Fruit fly (Drosophila melanogaster): Measurements from ENCODE around the gene ppk18.

DNA sequence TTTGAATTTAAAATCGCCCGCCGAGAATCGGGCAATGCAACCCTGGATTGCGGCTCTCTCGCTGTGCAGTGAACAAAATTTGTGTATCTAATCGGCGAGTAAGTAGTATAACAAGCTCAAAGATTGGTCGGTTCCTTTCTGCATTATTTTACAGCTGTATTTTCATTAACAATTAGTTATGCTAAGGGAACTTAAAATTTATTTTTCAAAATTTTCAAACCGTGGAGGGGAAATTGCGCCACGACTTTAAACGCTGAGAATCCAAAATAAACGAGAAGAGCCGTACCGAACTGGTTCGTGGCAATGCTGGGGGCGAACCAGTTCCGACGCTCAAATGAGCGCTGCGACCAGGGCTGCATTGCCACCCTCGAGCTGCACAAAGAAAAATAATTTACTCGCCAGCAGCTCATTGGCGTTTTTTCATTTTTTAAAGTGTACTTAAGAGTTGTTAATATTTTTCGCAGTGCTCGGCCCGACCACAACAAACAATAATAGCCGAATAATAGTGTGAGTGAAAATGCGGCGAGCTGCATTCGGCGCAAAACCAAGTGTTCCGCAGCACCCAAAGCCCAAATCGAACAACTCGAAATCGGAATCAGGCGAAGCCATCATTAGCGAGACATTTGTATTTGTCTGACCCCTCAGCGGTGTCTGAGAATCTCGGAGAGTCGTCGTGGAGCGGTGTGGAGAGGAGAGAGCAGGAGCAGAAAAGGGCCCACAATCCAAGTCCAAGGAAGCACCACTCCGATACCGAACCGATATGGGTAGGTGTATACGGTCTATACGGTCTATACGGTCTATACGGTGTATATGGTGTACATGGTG is 12.6 kb downstream of the ppk18 start, which contains the start of gene zf30C:
- TF ChIP-seq Dll (optimal IDR thresholded peaks at IDR 0.05) = no peak
- TF ChIP-seq CG8478 (optimal IDR thresholded peaks at IDR 0.05) = no peak

Measured in whole organism.